Worm (Caenorhabditis elegans) whole organism, L4 larva: ENCODE results near the gene C27H5.2.

Experiments used
- ZK337.2 ChIP-seq: fragments of 200-800 bp; sonication (Bioruptor generic); IDR thresholded peaks from 2 replicates; pipeline ENCODE4 v1.3.6; 2022; ENCODE audit warnings: missing genetic modification reagents, missing genetic modification characterization, missing compliant biosample characterization
- ZK546.5 ChIP-seq, 2 experiments: sonication (generic microtip); optimal IDR thresholded peaks; 2 replicates each; lab custom pipeline; 2017; ENCODE audit warnings: missing biosample characterization in 2 of 2, missing genetic modification characterization in 2 of 2
- aha-1 ChIP-seq: fragments of 150-350 bp; peaks from one replicate; lab custom pipeline; 2014; ENCODE audit warnings: missing biosample characterization, missing genetic modification characterization
- arid-1 ChIP-seq: fragments of 200-800 bp; sonication (Bioruptor generic); conservative IDR thresholded peaks from 2 replicates; pipeline ENCODE4 v1.3.6; 2022; ENCODE audit warnings: missing genetic modification reagents, missing genetic modification characterization, missing compliant biosample characterization
- ceh-32 ChIP-seq: sonication (generic microtip); optimal IDR thresholded peaks from 2 replicates; lab custom pipeline; 2016; ENCODE audit warnings: mild to moderate bottlenecking, missing genetic modification characterization, missing compliant biosample characterization; ENCODE audit not compliant: poor library complexity
- ceh-62 ChIP-seq: sonication (generic microtip); optimal IDR thresholded peaks from 2 replicates; lab custom pipeline; 2017; ENCODE audit warnings: missing biosample characterization, missing genetic modification characterization
- ces-1 ChIP-seq: fragments of 150-350 bp; sonication (generic microtip); optimal IDR thresholded peaks from 4 replicates; lab custom pipeline; 2014; ENCODE audit warnings: missing biosample characterization, missing genetic modification reagents, missing genetic modification characterization
- cey-2 ChIP-seq: sonication (generic microtip); optimal IDR thresholded peaks from 3 replicates; lab custom pipeline; 2017; ENCODE audit warnings: missing genetic modification characterization, mild to moderate bottlenecking, missing compliant biosample characterization, antibody characterized with exemption, borderline replicate concordance; ENCODE audit not compliant: insufficient read depth
- ctbp-1 ChIP-seq: fragments of 200-800 bp; sonication (Bioruptor generic); IDR thresholded peaks from 2 replicates; pipeline ENCODE4 v1.3.6; 2022; ENCODE audit warnings: missing genetic modification reagents, missing genetic modification characterization, missing compliant biosample characterization
- daf-19 ChIP-seq: fragments of 200-800 bp; sonication (Bioruptor generic); conservative IDR thresholded peaks from 2 replicates; pipeline ENCODE4 v1.3.6; 2022; ENCODE audit warnings: missing genetic modification characterization, missing compliant biosample characterization
- dmd-8 ChIP-seq: fragments of 200-800 bp; sonication (Bioruptor generic); IDR thresholded peaks from 2 replicates; pipeline ENCODE4 v1.3.6; 2022; ENCODE audit warnings: missing genetic modification characterization, missing compliant biosample characterization
- dmd-9 ChIP-seq: fragments of 200-800 bp; sonication (Bioruptor generic); IDR thresholded peaks from 2 replicates; pipeline ENCODE4 v1.3.6; 2022; ENCODE audit warnings: missing genetic modification reagents, missing genetic modification characterization, missing compliant biosample characterization
- dpl-1 ChIP-seq: fragments of 150-350 bp; optimal IDR thresholded peaks from 2 replicates; lab custom pipeline; 2014; ENCODE audit warnings: missing biosample characterization, missing genetic modification reagents, missing genetic modification characterization
- duxl-1 ChIP-seq: sonication (generic microtip); optimal IDR thresholded peaks from 2 replicates; lab custom pipeline; 2016; ENCODE audit warnings: mild to moderate bottlenecking, missing genetic modification characterization, moderate library complexity, missing compliant biosample characterization; ENCODE audit not compliant: poor library complexity
- dve-1 ChIP-seq: sonication (generic microtip); optimal IDR thresholded peaks from 2 replicates; lab custom pipeline; 2017; ENCODE audit warnings: antibody characterized with exemption, mild to moderate bottlenecking, missing genetic modification characterization, missing compliant biosample characterization; ENCODE audit not compliant: insufficient read depth
- fkh-10 ChIP-seq: fragments of 150-350 bp; optimal IDR thresholded peaks from 2 replicates; lab custom pipeline; 2014; ENCODE audit warnings: missing biosample characterization, missing genetic modification reagents, missing genetic modification characterization
- fos-1 ChIP-seq: fragments of 150-350 bp; optimal IDR thresholded peaks from 2 replicates; lab custom pipeline; 2014; ENCODE audit warnings: missing biosample characterization, missing genetic modification characterization
- hlh-30 ChIP-seq: sonication (generic microtip); optimal IDR thresholded peaks from 2 replicates; lab custom pipeline; 2017; ENCODE audit warnings: antibody characterized with exemption, mild to moderate bottlenecking, missing genetic modification characterization, missing compliant biosample characterization; ENCODE audit not compliant: insufficient read depth
- hmg-1.1 ChIP-seq: fragments of 200-800 bp; sonication (Bioruptor generic); IDR thresholded peaks from 2 replicates; pipeline ENCODE4 v1.3.6; 2022; ENCODE audit warnings: missing genetic modification reagents, missing genetic modification characterization, missing compliant biosample characterization
- lim-7 ChIP-seq: fragments of 200-800 bp; sonication (Bioruptor generic); IDR thresholded peaks from 2 replicates; pipeline ENCODE4 v1.3.6; 2022; ENCODE audit warnings: missing genetic modification characterization, missing compliant biosample characterization
- lin-13 ChIP-seq: fragments of 150-350 bp; optimal IDR thresholded peaks from 2 replicates; lab custom pipeline; 2014; ENCODE audit warnings: missing biosample characterization, missing genetic modification reagents, missing genetic modification characterization
- lin-15B ChIP-seq: fragments of 150-350 bp; sonication (generic microtip); optimal IDR thresholded peaks from 3 replicates; lab custom pipeline; 2014; ENCODE audit warnings: missing biosample characterization, missing genetic modification characterization
- lin-29 ChIP-seq: fragments of 200-800 bp; sonication (Bioruptor generic); IDR thresholded peaks from 2 replicates; pipeline ENCODE4 v1.3.6; 2022; ENCODE audit warnings: missing genetic modification reagents, missing genetic modification characterization, missing compliant biosample characterization
- lin-39 ChIP-seq: fragments of 150-350 bp; optimal IDR thresholded peaks from 2 replicates; lab custom pipeline; 2014; ENCODE audit warnings: missing biosample characterization, missing genetic modification reagents, missing genetic modification characterization
- lsy-2 ChIP-seq, 2 experiments: fragments of 150-350 bp in 1 of 2; sonication (generic microtip) in 1 of 2; optimal IDR thresholded peaks; 2 replicates each; lab custom pipeline; 2014 to 2017; ENCODE audit warnings: missing biosample characterization in 2 of 2, missing genetic modification characterization in 2 of 2
- mdt-29 ChIP-seq: fragments of 200-800 bp; sonication (Bioruptor generic); IDR thresholded peaks from 2 replicates; pipeline ENCODE4 v1.3.6; 2022; ENCODE audit warnings: missing genetic modification reagents, missing genetic modification characterization, missing compliant biosample characterization
- mep-1 ChIP-seq: fragments of 150-350 bp; sonication (generic microtip); optimal IDR thresholded peaks from 3 replicates; lab custom pipeline; 2014; ENCODE audit warnings: missing biosample characterization, missing genetic modification characterization
- mxl-2 ChIP-seq: fragments of 200-800 bp; sonication (Bioruptor generic); conservative IDR thresholded peaks from 2 replicates; pipeline ENCODE4 v1.3.6; 2022; ENCODE audit warnings: missing genetic modification reagents, missing genetic modification characterization, missing compliant biosample characterization
- nhr-10 ChIP-seq: fragments of 150-350 bp; optimal IDR thresholded peaks from 2 replicates; lab custom pipeline; 2014; ENCODE audit warnings: missing biosample characterization, missing genetic modification characterization
- nhr-102 ChIP-seq: sonication (generic microtip); optimal IDR thresholded peaks from 2 replicates; lab custom pipeline; 2016; ENCODE audit warnings: mild to moderate bottlenecking, missing genetic modification characterization, moderate library complexity, missing compliant biosample characterization
- nhr-11 ChIP-seq: fragments of 150-350 bp; optimal IDR thresholded peaks from 2 replicates; lab custom pipeline; 2014; ENCODE audit warnings: missing biosample characterization, missing genetic modification characterization
- nhr-111 ChIP-seq: fragments of 200-800 bp; sonication (Bioruptor generic); optimal IDR thresholded peaks from 2 replicates; lab custom pipeline; 2018; ENCODE audit warnings: mild to moderate bottlenecking, missing genetic modification characterization, missing compliant biosample characterization
- nhr-25 ChIP-seq: sonication (generic microtip); optimal IDR thresholded peaks from 2 replicates; lab custom pipeline; 2017; ENCODE audit warnings: missing genetic modification characterization, mild to moderate bottlenecking, missing compliant biosample characterization, antibody characterized with exemption, moderate library complexity, borderline replicate concordance; ENCODE audit not compliant: insufficient read depth
- nhr-41 ChIP-seq: fragments of 200-800 bp; sonication (Bioruptor generic); IDR thresholded peaks from 2 replicates; pipeline ENCODE4 v1.3.6; 2022; ENCODE audit warnings: missing genetic modification reagents, missing genetic modification characterization, missing compliant biosample characterization
- nhr-48 ChIP-seq: sonication (generic microtip); optimal IDR thresholded peaks from 2 replicates; lab custom pipeline; 2016; ENCODE audit warnings: mild to moderate bottlenecking, missing genetic modification characterization, missing compliant biosample characterization
- nhr-6 ChIP-seq: fragments of 150-350 bp; optimal IDR thresholded peaks from 2 replicates; lab custom pipeline; 2014; ENCODE audit warnings: missing biosample characterization, missing genetic modification characterization
- nhr-76 ChIP-seq: fragments of 150-350 bp; optimal IDR thresholded peaks from 2 replicates; lab custom pipeline; 2014; ENCODE audit warnings: missing biosample characterization, missing genetic modification characterization
- nhr-77 ChIP-seq: fragments of 150-350 bp; optimal IDR thresholded peaks from 2 replicates; lab custom pipeline; 2014; ENCODE audit warnings: missing biosample characterization, missing genetic modification characterization
- pqm-1 ChIP-seq: sonication (generic microtip); optimal IDR thresholded peaks from 2 replicates; lab custom pipeline; 2017; ENCODE audit warnings: missing biosample characterization, missing genetic modification characterization
- rbr-2 ChIP-seq: sonication (generic microtip); optimal IDR thresholded peaks from 2 replicates; lab custom pipeline; 2016; ENCODE audit warnings: missing genotype, missing genetic modification characterization, missing compliant biosample characterization
- snpc-4 ChIP-seq: fragments of 150-350 bp; optimal IDR thresholded peaks from 2 replicates; lab custom pipeline; 2014; ENCODE audit warnings: missing biosample characterization, missing genetic modification characterization
- unc-39 ChIP-seq: sonication (generic microtip); optimal IDR thresholded peaks from 2 replicates; lab custom pipeline; 2017; ENCODE audit warnings: missing biosample characterization, missing genetic modification characterization
- vab-7 ChIP-seq: fragments of 200-800 bp; sonication (Bioruptor generic); IDR thresholded peaks from 2 replicates; pipeline ENCODE4 v1.3.6; 2022; ENCODE audit warnings: missing genetic modification reagents, missing genetic modification characterization, missing compliant biosample characterization
- zip-2 ChIP-seq: fragments of 150-350 bp; optimal IDR thresholded peaks from 2 replicates; lab custom pipeline; 2014; ENCODE audit warnings: missing biosample characterization, missing genetic modification characterization

Gene C27H5.2

DNA sequence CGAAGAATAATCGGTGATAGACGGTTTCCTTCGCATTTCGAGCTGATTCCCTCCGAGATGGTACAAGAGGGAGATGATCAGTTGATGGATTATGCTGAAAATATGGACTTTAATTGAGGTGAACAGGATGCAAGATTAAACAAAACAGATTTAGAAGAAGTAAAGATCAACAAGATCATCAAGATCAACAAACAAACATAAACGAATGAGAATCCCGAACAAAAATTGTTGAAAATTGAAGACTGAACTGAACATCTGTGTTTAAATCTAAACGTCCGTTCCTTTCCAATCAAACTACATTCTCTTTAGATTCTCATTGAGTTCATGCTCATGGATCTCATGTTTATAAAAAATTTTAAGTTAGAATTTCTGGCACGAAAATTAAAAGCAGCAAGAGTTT, 19.5 kb downstream of the C27H5.2 start, which contains the start of gene glc-4:
glc-4 (minus strand) TSS at position 101 of the 400 bp plus-strand sequence.
- TF ChIP-seq ces-1 (GFP tag; lab: Kevin White, UChicago) (no peak), nhr-48 (tag; lab: Kevin White, UChicago) (no peak), fos-1 (tag; lab: Kevin White, UChicago) (no peak), nhr-76 (no peak), ceh-62 (no peak), nhr-10 (tag; lab: Kevin White, UChicago) (no peak), duxl-1 (tag; lab: Kevin White, UChicago) (no peak), dmd-8 (GFP tag; lab: Robert Waterston, UW) (no peak), mdt-29 (GFP tag; lab: Robert Waterston, UW) (no peak)

- TF ChIP-seq fkh-10 (peak; percentile 74), arid-1 (GFP tag; lab: Robert Waterston, UW) (no peak)
These were observed 20.7 kb downstream of the C27H5.2 start for ce11 chrII:7176108-7176507.

DNA sequence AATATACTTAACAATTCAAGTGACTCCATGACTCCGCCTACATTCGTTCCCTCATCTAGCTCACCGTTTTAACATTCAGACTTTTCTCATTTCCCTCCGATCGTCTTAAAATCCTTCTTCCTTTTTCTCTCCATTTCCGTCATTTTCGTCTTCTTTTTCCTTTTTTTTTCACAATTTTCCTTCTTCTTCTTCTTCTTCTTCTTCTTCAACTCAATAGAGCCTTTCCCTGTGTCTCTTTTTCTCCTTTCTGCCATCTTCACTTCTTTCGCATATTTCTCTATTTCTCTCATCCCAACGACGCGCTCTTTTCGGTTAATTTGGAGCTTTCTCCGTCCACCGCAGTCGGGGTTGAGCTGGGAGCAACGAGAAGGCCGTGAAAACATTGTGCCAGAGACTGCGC, 27.2 kb downstream of the C27H5.2 start:
- TF ChIP-seq nhr-102 (tag; lab: Kevin White, UChicago): no peak
- TF ChIP-seq lsy-2 (tag; optimal IDR thresholded peaks at IDR 0.05; lab: Kevin White, UChicago): peak; percentile 19 to 27
- peak; percentile 78 for TF ChIP-seq fkh-10
- TF ChIP-seq nhr-77 (tag; lab: Kevin White, UChicago): no peak
- peak; percentile 32 for TF ChIP-seq nhr-11 (tag; lab: Kevin White, UChicago)
- no peak for TF ChIP-seq unc-39 (tag; lab: Kevin White, UChicago)
- 0 out of 2 replicates have a peak, but pooled peaks have one; percentile 31 for TF ChIP-seq ctbp-1 (GFP tag; lab: Robert Waterston, UW)
- TF ChIP-seq mep-1 (tag; lab: Kevin White, UChicago): peak; percentile 45
- peak; percentile 90 for TF ChIP-seq aha-1
- no peak for TF ChIP-seq ZK546.5 (tag; optimal IDR thresholded peaks at IDR 0.05; lab: Kevin White, UChicago)
- peak; percentile 21 for TF ChIP-seq rbr-2

DNA sequence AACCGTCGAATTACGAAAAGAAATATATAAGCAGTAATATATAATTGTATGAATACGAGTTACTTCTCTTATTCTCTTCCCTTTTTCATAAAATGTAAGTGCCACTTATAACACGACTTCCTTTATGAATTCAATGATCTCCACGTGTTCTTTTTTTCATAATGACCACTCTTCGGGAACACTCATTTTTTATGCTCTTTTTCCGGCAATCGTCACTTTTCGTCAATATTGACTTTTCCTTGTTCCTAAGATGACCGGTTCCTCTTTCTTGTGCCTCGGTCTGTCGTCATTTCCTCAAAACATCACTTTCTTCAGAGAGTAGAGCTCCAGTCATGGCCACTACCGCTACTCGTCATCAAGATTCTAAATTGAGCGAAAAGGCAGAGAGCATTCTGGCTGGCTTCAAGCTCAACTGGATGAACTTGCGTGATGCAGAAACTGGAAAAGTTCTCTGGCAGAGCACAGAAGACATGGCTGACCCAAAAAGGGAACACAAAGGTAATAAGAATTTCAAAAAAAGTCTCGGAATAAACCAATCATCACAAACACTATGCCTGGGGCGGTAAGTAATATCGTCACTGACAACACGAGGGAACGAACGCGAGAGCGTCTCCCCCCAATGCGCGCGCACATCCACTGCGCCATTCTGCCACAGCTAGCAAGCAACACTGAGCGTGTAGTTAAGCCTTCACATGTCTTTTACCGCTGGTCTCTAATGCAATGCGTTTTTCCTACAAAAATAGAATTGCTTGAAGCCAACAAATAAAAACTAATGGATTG, 28.3 kb downstream of the C27H5.2 start, which contains the start of gene pdl-1:
pdl-1 (plus strand) TSS at position 309 of the 780 bp plus-strand sequence.
- TF ChIP-seq hlh-30 (tag; lab: Kevin White, UChicago) (peak; percentile 58), mxl-2 (GFP tag; lab: Robert Waterston, UW) (no peak; the same call in 1 of the 2 replicates), lim-7 (GFP tag; lab: Robert Waterston, UW) (peak; percentile 99), ceh-62 (no peak), nhr-6 (tag; lab: Kevin White, UChicago) (peak; percentile 46), zip-2 (peak; percentile 73), daf-19 (GFP tag; lab: Robert Waterston, UW) (peak; percentile 96), ceh-32 (tag; lab: Kevin White, UChicago) (peak; percentile 51), pqm-1 (tag; lab: Kevin White, UChicago) (no peak), lin-29 (peak; percentile 70), cey-2 (no peak), lin-15B (no peak), dmd-9 (peak; percentile 81), ZK337.2 (GFP tag; lab: Robert Waterston, UW) (peak; percentile 81), dve-1 (tag; lab: Kevin White, UChicago) (peak; percentile 61), dpl-1 (GFP tag; lab: Kevin White, UChicago) (peak; percentile 40), lin-39 (tag; lab: Kevin White, UChicago) (no peak), ctbp-1 (GFP tag; lab: Robert Waterston, UW) (peak; percentile 93), hmg-1.1 (GFP tag; lab: Robert Waterston, UW) (peak; percentile 95), nhr-41 (peak; percentile 86), lin-13 (GFP tag; lab: Kevin White, UChicago) (peak; percentile 62), nhr-111 (peak; percentile 91), snpc-4 (no peak), nhr-25 (peak; percentile 15), vab-7 (GFP tag; lab: Robert Waterston, UW) (peak; percentile 96)
